Worm (Caenorhabditis elegans) whole organism, midembryonic: ENCODE measurements around the gene T27E4.7.

Experiments
- T22C8.4 ChIP-seq: fragments of 200-800 bp; sonication (Bioruptor generic); IDR thresholded peaks from 2 replicates; pipeline ENCODE4 v1.3.6; 2022; ENCODE audit warnings: missing genetic modification characterization, missing compliant biosample characterization
- cog-1 ChIP-seq: sonication (generic microtip); optimal IDR thresholded peaks from 2 replicates; lab custom pipeline; 2016; ENCODE audit warnings: missing genetic modification characterization, missing compliant biosample characterization
- flt-1 ChIP-seq: fragments of 200-800 bp; sonication (Bioruptor generic); IDR thresholded peaks from 2 replicates; pipeline ENCODE4 v1.3.6; 2022; ENCODE audit warnings: missing genetic modification characterization, missing compliant biosample characterization
- med-1 ChIP-seq: sonication (generic microtip); optimal IDR thresholded peaks from 2 replicates; lab custom pipeline; 2017; ENCODE audit warnings: missing genetic modification characterization, mild to moderate bottlenecking, missing compliant biosample characterization, antibody characterized with exemption, missing genetic modification reagents; ENCODE audit not compliant: insufficient read depth
- tab-1 ChIP-seq: fragments of 200-800 bp; sonication (Bioruptor generic); IDR thresholded peaks from 2 replicates; pipeline ENCODE4 v1.3.6; 2022; ENCODE audit warnings: missing genetic modification characterization, missing compliant biosample characterization
- ztf-29 ChIP-seq: fragments of 200-800 bp; sonication (Bioruptor generic); IDR thresholded peaks from 2 replicates; pipeline ENCODE4 v1.3.6; 2022; ENCODE audit warnings: missing genetic modification reagents, missing genetic modification characterization, missing compliant biosample characterization

ce11 chrV:9081410-9081809 is 5.3 kb upstream of the T27E4.7 start:
- TF ChIP-seq T22C8.4 (GFP tag; lab: Robert Waterston, UW) (no peak), ztf-29 (GFP tag; lab: Robert Waterston, UW) (no peak), flt-1 (no peak), med-1 (GFP tag; lab: Kevin White, UChicago) (no peak), cog-1 (tag; lab: Kevin White, UChicago) (no peak), tab-1 (GFP tag; lab: Robert Waterston, UW) (no peak)
